Worm (Caenorhabditis elegans): Measurements from ENCODE around the gene F35A5.5.
A peak's percentile ranks its signal among the peaks of the same experiment; 100 is the strongest.

The F35A5.5 gene

DNA sequence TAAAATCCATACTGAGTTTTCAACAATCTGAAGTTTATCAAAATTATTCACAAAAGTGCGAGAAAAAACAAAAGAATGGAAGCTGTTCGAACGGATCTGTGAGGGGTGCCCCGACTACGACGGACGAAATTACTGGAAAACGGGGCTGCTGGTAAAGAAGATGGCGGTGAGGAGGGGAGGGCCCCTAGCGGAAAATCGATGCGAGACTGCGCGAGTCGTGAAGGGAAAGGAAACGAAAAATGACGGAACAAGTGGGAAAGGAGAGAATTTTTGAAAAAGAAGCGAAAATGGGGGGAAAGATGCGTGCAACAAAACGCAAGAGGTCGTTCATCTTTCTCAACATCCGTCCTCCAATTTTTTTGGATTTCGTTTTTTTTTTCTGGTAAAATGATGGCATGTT, 7.2 kb upstream of the F35A5.5 start:
- no peak for TF ChIP-seq zag-1 (tag; optimal IDR thresholded peaks at IDR 0.05)
- peak; percentile 19 for TF ChIP-seq mab-5 (tag; optimal IDR thresholded peaks at IDR 0.05)
- TF ChIP-seq nhr-6 (tag; optimal IDR thresholded peaks at IDR 0.05) = no peak
- no peak for TF ChIP-seq unc-62 (GFP tag; optimal IDR thresholded peaks at IDR 0.05)
- TF ChIP-seq egl-27 (tag; optimal IDR thresholded peaks at IDR 0.05) = no peak
- no peak for TF ChIP-seq lsy-2 (tag; optimal IDR thresholded peaks at IDR 0.05)
- TF ChIP-seq alr-1 (tag; optimal IDR thresholded peaks at IDR 0.05) = no peak
- no peak for TF ChIP-seq ztf-1 (GFP tag; conservative IDR thresholded peaks at IDR 0.05)
- no peak for TF ChIP-seq F13H6.1 (tag; optimal IDR thresholded peaks at IDR 0.05)
- peak; percentile 31 for TF ChIP-seq unc-55 (GFP tag; optimal IDR thresholded peaks at IDR 0.05)
- TF ChIP-seq fos-1 (tag; optimal IDR thresholded peaks at IDR 0.05) = no peak
- no peak for TF ChIP-seq ceh-16 (tag; optimal IDR thresholded peaks at IDR 0.05)
- no peak for TF ChIP-seq R02D3.7 (tag; optimal IDR thresholded peaks at IDR 0.05)
- no peak for TF ChIP-seq sma-3 (GFP tag; optimal IDR thresholded peaks at IDR 0.05)
- TF ChIP-seq C34F6.9 (tag; optimal IDR thresholded peaks at IDR 0.05) = peak; percentile 25
- no peak for TF ChIP-seq unc-39 (tag; optimal IDR thresholded peaks at IDR 0.05)
- peak; percentile 7 for TF ChIP-seq nhr-129 (tag; optimal IDR thresholded peaks at IDR 0.05)
- TF ChIP-seq nhr-77 (tag; optimal IDR thresholded peaks at IDR 0.05) = no peak

DNA sequence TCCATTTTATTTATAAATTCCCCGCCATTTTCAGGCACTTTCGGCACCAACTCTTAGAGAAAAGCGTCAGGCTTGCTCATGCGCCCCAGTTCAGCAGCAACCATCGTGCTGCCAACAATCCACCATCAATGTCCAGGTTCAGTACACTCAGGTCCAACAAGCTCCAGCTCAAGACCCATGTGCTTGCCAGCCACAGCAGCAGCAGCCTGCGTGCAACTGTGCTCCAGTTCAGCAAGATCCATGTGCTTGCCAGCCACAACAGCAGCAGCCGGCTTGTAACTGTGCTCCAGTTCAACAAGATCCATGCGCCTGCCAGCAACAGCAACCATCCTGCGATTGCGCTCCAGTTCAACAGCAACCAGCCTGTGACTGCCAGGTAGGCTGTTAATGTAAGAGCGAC, 2.7 kb upstream of the F35A5.5 start:
- TF ChIP-seq ceh-16 (tag; optimal IDR thresholded peaks at IDR 0.05) (no peak), nhr-23 (tag; optimal IDR thresholded peaks at IDR 0.05) (no peak), mdl-1 (tag; optimal IDR thresholded peaks at IDR 0.05) (no peak), ama-1 (optimal IDR thresholded peaks at IDR 0.05) (no peak), nhr-25 (tag; optimal IDR thresholded peaks at IDR 0.05) (no peak), peb-1 (tag; optimal IDR thresholded peaks at IDR 0.05) (no peak), ceh-82 (tag; optimal IDR thresholded peaks at IDR 0.05) (no peak), nhr-11 (tag; optimal IDR thresholded peaks at IDR 0.05) (no peak), nhr-129 (tag; optimal IDR thresholded peaks at IDR 0.05) (no peak), R02D3.7 (tag; optimal IDR thresholded peaks at IDR 0.05) (no peak), sma-9 (GFP tag; optimal IDR thresholded peaks at IDR 0.05) (no peak), sma-9 (tag; optimal IDR thresholded peaks at IDR 0.05) (no peak), unc-55 (GFP tag; optimal IDR thresholded peaks at IDR 0.05) (no peak), lin-11 (tag; optimal IDR thresholded peaks at IDR 0.05) (no peak), alr-1 (tag; optimal IDR thresholded peaks at IDR 0.05) (no peak), mbf-1 (tag; optimal IDR thresholded peaks at IDR 0.05) (no peak)

DNA sequence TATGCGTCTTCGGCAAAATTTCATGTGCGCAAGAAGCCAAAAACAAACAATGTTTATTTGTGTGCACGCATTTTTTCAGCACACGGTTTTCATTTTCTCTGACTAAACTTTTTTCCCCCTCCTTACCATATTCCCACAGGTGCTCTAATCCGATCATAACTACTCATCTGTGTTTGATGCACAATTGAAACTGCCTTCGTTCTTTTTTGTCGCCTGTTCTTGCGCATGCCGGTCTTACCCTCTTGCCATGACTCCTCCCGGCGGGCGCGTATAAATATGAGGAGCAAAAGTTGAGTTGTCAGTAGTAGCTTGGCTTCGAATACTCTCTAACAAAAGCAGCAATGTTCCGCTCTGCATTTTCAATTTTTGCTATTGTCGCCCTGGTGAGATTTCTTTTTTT, 2.3 kb upstream of the F35A5.5 start, which contains the start of gene abu-10:
Gene abu-10, plus strand, starts transcription at position 301 of the 400 bp plus-strand sequence.
- TF ChIP-seq ceh-16 (tag; optimal IDR thresholded peaks at IDR 0.05) (no peak), peb-1 (tag; optimal IDR thresholded peaks at IDR 0.05) (no peak), dmd-4 (tag; optimal IDR thresholded peaks at IDR 0.05) (no peak), nhr-10 (tag; optimal IDR thresholded peaks at IDR 0.05) (no peak), egl-27 (tag; optimal IDR thresholded peaks at IDR 0.05) (no peak), elt-1 (tag; optimal IDR thresholded peaks at IDR 0.05) (no peak), mab-5 (tag; optimal IDR thresholded peaks at IDR 0.05) (no peak), ZK546.5 (tag; optimal IDR thresholded peaks at IDR 0.05) (no peak), elt-3 (tag; optimal IDR thresholded peaks at IDR 0.05) (no peak), ama-1 (optimal IDR thresholded peaks at IDR 0.05) (no peak), lsy-2 (tag; optimal IDR thresholded peaks at IDR 0.05) (no peak), nhr-6 (tag; optimal IDR thresholded peaks at IDR 0.05) (no peak), crh-2 (tag; optimal IDR thresholded peaks at IDR 0.05) (no peak), sma-3 (GFP tag; optimal IDR thresholded peaks at IDR 0.05) (no peak), skn-1 (tag; optimal IDR thresholded peaks at IDR 0.05) (no peak), fos-1 (tag; optimal IDR thresholded peaks at IDR 0.05) (no peak), Y55F3AM.14 (GFP tag; optimal IDR thresholded peaks at IDR 0.05) (no peak)

DNA sequence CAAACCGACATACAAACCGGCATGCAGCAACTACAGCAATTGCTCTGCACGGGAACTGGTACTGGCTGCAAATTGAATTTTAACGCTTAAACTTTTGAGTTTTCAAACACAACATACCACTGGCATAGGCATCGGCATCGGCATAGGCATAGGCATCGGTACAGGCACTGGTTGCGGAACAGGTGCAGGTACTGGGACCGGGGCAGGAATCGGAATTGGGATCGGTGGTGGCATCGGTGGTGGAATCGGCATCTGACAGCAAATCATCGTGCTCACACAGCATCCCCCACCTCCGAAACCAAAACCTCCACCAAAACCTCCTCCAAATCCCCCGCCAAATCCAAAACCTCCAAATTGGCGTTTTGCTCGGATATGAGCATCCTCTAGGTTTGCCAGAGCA, 1.4 kb downstream of the F35A5.5 start:
- TF ChIP-seq dmd-4 (tag; optimal IDR thresholded peaks at IDR 0.05) (no peak), nhr-129 (tag; optimal IDR thresholded peaks at IDR 0.05) (no peak), unc-62 (GFP tag; optimal IDR thresholded peaks at IDR 0.05) (no peak), C34F6.9 (tag; optimal IDR thresholded peaks at IDR 0.05) (no peak), unc-39 (tag; optimal IDR thresholded peaks at IDR 0.05) (no peak), sma-9 (GFP tag; optimal IDR thresholded peaks at IDR 0.05) (no peak), sma-9 (tag; optimal IDR thresholded peaks at IDR 0.05) (no peak), gmeb-1 (tag; optimal IDR thresholded peaks at IDR 0.05) (no peak)
